Fruit fly (Drosophila melanogaster) whole organism: Measurements from ENCODE around the gene mRpL32.

Source experiments
- CG8478 ChIP-seq: fragments of >200 bp; optimal IDR thresholded peaks from 2 replicates; lab custom pipeline; 2018; ENCODE audit warnings: inconsistent platforms
- Dll ChIP-seq: fragments of >200 bp; optimal IDR thresholded peaks from 2 replicates; lab custom pipeline; 2017

DNA sequence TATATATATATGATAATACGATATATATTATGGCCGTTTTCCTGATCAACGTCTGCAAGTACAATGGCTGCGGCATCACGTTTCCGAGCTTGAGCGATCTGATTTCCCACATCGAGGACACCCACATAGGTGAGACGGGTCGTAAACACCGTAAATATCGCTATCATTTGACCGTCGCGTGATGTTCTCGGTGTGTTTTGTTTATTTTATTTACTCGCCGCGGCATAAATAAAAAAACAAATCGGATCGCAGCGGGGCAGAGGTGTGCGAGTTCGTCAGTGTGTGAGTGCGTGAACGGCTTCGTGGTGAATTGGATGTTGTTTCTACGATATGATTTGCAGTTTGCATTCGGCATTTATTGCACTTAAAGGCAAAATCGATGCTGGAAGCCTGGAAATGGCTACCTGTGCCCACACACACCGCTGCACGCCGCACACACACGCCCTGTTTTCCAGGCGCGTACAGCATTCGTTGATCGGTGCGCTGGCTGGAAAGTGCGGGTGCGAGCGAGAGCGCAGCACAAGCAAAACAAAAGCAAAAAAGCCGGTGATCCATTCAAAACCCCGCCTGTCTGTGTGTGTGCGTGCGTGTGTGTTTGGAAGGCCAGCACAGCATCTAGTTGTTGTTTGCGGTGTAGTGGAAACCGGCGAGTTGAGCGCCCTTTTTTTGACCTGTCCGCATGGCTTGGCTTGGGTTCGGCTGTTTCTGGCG is 31.2 kb upstream of the mRpL32 start:
- TF ChIP-seq Dll (lab: Kevin White, UChicago) (no peak), CG8478 (lab: Kevin White, UChicago) (no peak)
